Fruit fly (Drosophila melanogaster): ENCODE measurements around the gene CG11986.

DNA sequence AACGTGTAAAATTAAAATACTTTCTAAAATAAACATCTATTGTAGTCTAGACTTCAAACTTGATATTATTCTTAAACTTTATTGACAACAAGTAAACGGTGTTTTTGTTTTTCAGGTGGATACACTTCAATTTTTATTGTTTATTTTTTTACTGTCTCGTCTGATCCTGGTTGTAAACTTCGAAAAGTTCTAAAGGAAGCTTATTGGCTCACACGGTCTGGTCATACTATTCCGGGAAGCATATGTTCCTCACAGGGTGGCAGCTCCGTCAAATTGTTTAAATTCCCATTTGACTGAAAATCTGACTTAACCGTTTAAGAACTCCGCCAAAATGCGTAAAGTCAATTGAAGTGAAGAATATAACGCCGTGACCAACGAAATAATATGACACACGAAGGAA, 7.0 kb upstream of the CG11986 start, which contains the start of gene CG11983:
- TF ChIP-seq CG8478 (optimal IDR thresholded peaks at IDR 0.05): no peak
- TF ChIP-seq CTCF (optimal IDR thresholded peaks at IDR 0.05): no peak
